Fruit fly (Drosophila melanogaster) whole organism, embryonic: ENCODE measurements around the gene CG7557.
A peak's percentile ranks its signal among the peaks of the same experiment; 100 is the strongest.

Experiments used
- Blimp-1 ChIP-seq: fragments of 200-800 bp; sonication (Bioruptor generic); optimal IDR thresholded peaks from 3 replicates; lab custom pipeline; 2018; ENCODE audit warnings: missing biosample characterization, missing genetic modification characterization, mild to moderate bottlenecking, moderate library complexity, missing genetic modification reagents
- CG10267 ChIP-seq: fragments of 200-800 bp; sonication (Bioruptor generic); optimal IDR thresholded peaks from 2 replicates; lab custom pipeline; 2018; ENCODE audit warnings: missing biosample characterization, mild to moderate bottlenecking, missing genetic modification characterization, moderate library complexity
- CG10321 ChIP-seq: fragments of 200-800 bp; sonication (Bioruptor generic); IDR thresholded peaks from 2 replicates; pipeline ENCODE4 v1.3.6; 2022; ENCODE audit warnings: missing biosample characterization, missing genetic modification characterization
- CG10543 ChIP-seq: fragments of 200-800 bp; sonication (Bioruptor generic); optimal IDR thresholded peaks from 3 replicates; lab custom pipeline; 2017; ENCODE audit warnings: missing biosample characterization, mild to moderate bottlenecking, missing genetic modification characterization, moderate library complexity
- CG10979 ChIP-seq: fragments of 200-800 bp; sonication (Bioruptor generic); optimal IDR thresholded peaks from 2 replicates; lab custom pipeline; 2018; ENCODE audit warnings: missing biosample characterization, mild to moderate bottlenecking, missing genetic modification characterization, moderate library complexity
- CG12104 ChIP-seq: fragments of 200-800 bp; sonication (Bioruptor generic); optimal IDR thresholded peaks from 3 replicates; lab custom pipeline; 2016; ENCODE audit warnings: missing biosample characterization, missing genetic modification characterization
- CG12236 ChIP-seq: fragments of 200-800 bp; sonication (Bioruptor generic); optimal IDR thresholded peaks from 2 replicates; lab custom pipeline; 2016; ENCODE audit warnings: missing biosample characterization, missing genetic modification characterization
- CG12659 ChIP-seq: fragments of 200-800 bp; sonication (Bioruptor generic); optimal IDR thresholded peaks from 3 replicates; lab custom pipeline; 2017; ENCODE audit warnings: mild to moderate bottlenecking, missing biosample characterization, missing genetic modification reagents, missing genetic modification characterization
- CG13424 ChIP-seq: fragments of 200-800 bp; sonication (Bioruptor generic); optimal IDR thresholded peaks from 2 replicates; lab custom pipeline; 2019; ENCODE audit warnings: missing biosample characterization, mild to moderate bottlenecking, missing genetic modification characterization, moderate library complexity
- CG15479 ChIP-seq: fragments of 200-800 bp; sonication (Bioruptor generic); optimal IDR thresholded peaks from 3 replicates; lab custom pipeline; 2019; ENCODE audit warnings: missing biosample characterization, mild to moderate bottlenecking, missing genetic modification characterization, moderate library complexity
- CG15514 ChIP-seq: fragments of 200-800 bp; sonication (Bioruptor generic); optimal IDR thresholded peaks from 3 replicates; lab custom pipeline; 2017; ENCODE audit warnings: missing biosample characterization, missing genetic modification characterization, mild to moderate bottlenecking, moderate library complexity, missing genetic modification reagents
- CG16779 ChIP-seq: fragments of 200-800 bp; sonication (Bioruptor generic); IDR thresholded peaks from 2 replicates; pipeline ENCODE4 v1.3.6; 2022; ENCODE audit warnings: missing biosample characterization, missing genetic modification characterization
- CG17385 ChIP-seq: fragments of 200-800 bp; sonication (Bioruptor generic); optimal IDR thresholded peaks from 3 replicates; lab custom pipeline; 2018; ENCODE audit warnings: missing biosample characterization, mild to moderate bottlenecking, missing genetic modification characterization
- CG18262 ChIP-seq: fragments of 200-800 bp; optimal IDR thresholded peaks from 3 replicates; lab custom pipeline; 2019; ENCODE audit warnings: missing biosample characterization, mild to moderate bottlenecking, missing genetic modification characterization, moderate library complexity
- CG3163 ChIP-seq: fragments of 200-800 bp; sonication (Bioruptor generic); optimal IDR thresholded peaks from 3 replicates; lab custom pipeline; 2016; ENCODE audit warnings: missing biosample characterization, missing genetic modification characterization
- CG3995 ChIP-seq: fragments of 200-800 bp; sonication (Bioruptor generic); optimal IDR thresholded peaks from 3 replicates; lab custom pipeline; 2016; ENCODE audit warnings: missing biosample characterization, missing genetic modification characterization
- CG4617 ChIP-seq: fragments of 200-800 bp; sonication (Bioruptor generic); optimal IDR thresholded peaks from 3 replicates; lab custom pipeline; 2016; ENCODE audit warnings: missing biosample characterization, missing genetic modification characterization, borderline replicate concordance
- CG4820 ChIP-seq: fragments of 200-800 bp; sonication (Bioruptor generic); optimal IDR thresholded peaks from 3 replicates; lab custom pipeline; 2016; ENCODE audit warnings: missing biosample characterization, missing genetic modification characterization
- CG4854 ChIP-seq: fragments of 200-800 bp; sonication (Bioruptor generic); optimal IDR thresholded peaks from 2 replicates; lab custom pipeline; 2016; ENCODE audit warnings: missing biosample characterization, missing genetic modification characterization, inconsistent platforms
- CG6175 ChIP-seq: fragments of 200-800 bp; sonication (Bioruptor generic); IDR thresholded peaks from 3 replicates; pipeline ENCODE4 v1.3.6; 2022; ENCODE audit warnings: missing biosample characterization, missing genetic modification characterization
- CG7786 ChIP-seq: fragments of 200-800 bp; sonication (Bioruptor generic); optimal IDR thresholded peaks from 2 replicates; lab custom pipeline; 2016; ENCODE audit warnings: missing biosample characterization, missing genetic modification characterization
- CG8089 ChIP-seq: fragments of 200-800 bp; sonication (Bioruptor generic); optimal IDR thresholded peaks from 3 replicates; lab custom pipeline; 2016; ENCODE audit warnings: missing biosample characterization, missing genetic modification characterization
- CHES-1-like ChIP-seq: fragments of 200-800 bp; sonication (Bioruptor generic); optimal IDR thresholded peaks from 2 replicates; lab custom pipeline; 2016; ENCODE audit warnings: missing biosample characterization, missing genetic modification characterization
- Dfd ChIP-seq, 2 experiments: fragments of >200 bp; optimal IDR thresholded peaks; 2 replicates each; lab custom pipeline; 2017; ENCODE audit warnings: missing biosample characterization in 2 of 2, missing genetic modification characterization in 2 of 2
- HHEX ChIP-seq: fragments of 200-800 bp; sonication (Bioruptor generic); optimal IDR thresholded peaks from 3 replicates; lab custom pipeline; 2017; ENCODE audit warnings: missing biosample characterization, mild to moderate bottlenecking, missing genetic modification characterization, missing genetic modification reagents
- Hmr ChIP-seq: fragments of 200-800 bp; sonication (Bioruptor generic); optimal IDR thresholded peaks from 3 replicates; lab custom pipeline; 2017; ENCODE audit warnings: mild to moderate bottlenecking, missing biosample characterization, missing genetic modification reagents, missing genetic modification characterization
- Hr39 ChIP-seq: fragments of >200 bp; optimal IDR thresholded peaks from 2 replicates; lab custom pipeline; 2017
- Hr51 ChIP-seq, 2 experiments: fragments of 200-800 bp; sonication (Bioruptor generic); optimal IDR thresholded peaks; 2 replicates in 1 of 2; 3 replicates in 1 of 2; lab custom pipeline; 2016 to 2018; ENCODE audit warnings: missing biosample characterization in 2 of 2, missing genetic modification characterization in 2 of 2, mild to moderate bottlenecking in 1 of 2, moderate library complexity in 1 of 2
- Kr ChIP-seq: fragments of 200-800 bp; sonication (Bioruptor generic); optimal IDR thresholded peaks from 2 replicates; lab custom pipeline; 2017; ENCODE audit warnings: missing biosample characterization, mild to moderate bottlenecking, missing genetic modification characterization
- MESR4 ChIP-seq: fragments of 200-800 bp; sonication (Bioruptor generic); optimal IDR thresholded peaks from 2 replicates; lab custom pipeline; 2018; ENCODE audit warnings: missing biosample characterization, mild to moderate bottlenecking, missing genetic modification characterization, moderate library complexity
- Six4 ChIP-seq: fragments of 200-800 bp; sonication (Bioruptor generic); optimal IDR thresholded peaks from 2 replicates; lab custom pipeline; 2016; ENCODE audit warnings: missing biosample characterization, missing genetic modification characterization
- ap ChIP-seq: fragments of 200-800 bp; sonication (Bioruptor generic); IDR thresholded peaks from 2 replicates; pipeline ENCODE4 v1.3.6; 2022; ENCODE audit warnings: missing biosample characterization, missing genetic modification characterization
- ato ChIP-seq: fragments of 200-800 bp; sonication (Bioruptor generic); IDR thresholded peaks from 2 replicates; pipeline ENCODE4 v1.3.6; 2022; ENCODE audit warnings: missing biosample characterization, missing genetic modification characterization; ENCODE audit not compliant: partially characterized antibody
- caup ChIP-seq: fragments of 200-800 bp; sonication (Bioruptor generic); optimal IDR thresholded peaks from 3 replicates; lab custom pipeline; 2017; ENCODE audit warnings: missing biosample characterization, mild to moderate bottlenecking, missing genetic modification characterization, moderate library complexity; ENCODE audit not compliant: severe bottlenecking
- chinmo ChIP-seq: fragments of 200-800 bp; sonication (Bioruptor generic); IDR thresholded peaks from 4 replicates; pipeline ENCODE4 v1.3.6; 2022; ENCODE audit warnings: missing biosample characterization, missing genetic modification characterization; ENCODE audit not compliant: partially characterized antibody
- dan ChIP-seq: fragments of 200-800 bp; sonication (Bioruptor generic); IDR thresholded peaks from 2 replicates; pipeline ENCODE4 v1.3.6; 2022; ENCODE audit warnings: missing biosample characterization, missing genetic modification characterization
- danr ChIP-seq: fragments of 200-800 bp; sonication (Bioruptor generic); IDR thresholded peaks from 2 replicates; pipeline ENCODE4 v1.3.6; 2022; ENCODE audit warnings: missing biosample characterization, missing genetic modification characterization
- eve ChIP-seq, 2 experiments: fragments of >200 bp; optimal IDR thresholded peaks; 2 replicates each; lab custom pipeline; 2017; ENCODE audit warnings: missing biosample characterization in 2 of 2, missing genetic modification characterization in 2 of 2
- insv ChIP-seq, 2 experiments: fragments of 200-800 bp; sonication (Bioruptor generic); optimal IDR thresholded peaks; 3 replicates each; lab custom pipeline; 2016 to 2018; ENCODE audit warnings: missing biosample characterization in 2 of 2, missing genetic modification characterization in 2 of 2
- ken ChIP-seq: fragments of 200-800 bp; sonication (Bioruptor generic); IDR thresholded peaks from 3 replicates; pipeline ENCODE4 v1.3.6; 2022; ENCODE audit warnings: missing biosample characterization, missing genetic modification characterization
- kni ChIP-seq: fragments of 200-800 bp; sonication (Bioruptor generic); optimal IDR thresholded peaks from 3 replicates; lab custom pipeline; 2017; ENCODE audit warnings: mild to moderate bottlenecking, missing biosample characterization, missing genetic modification reagents, missing genetic modification characterization
- knrl ChIP-seq: fragments of 200-800 bp; sonication (Bioruptor generic); IDR thresholded peaks from 3 replicates; pipeline ENCODE4 v1.3.6; 2022; ENCODE audit warnings: missing biosample characterization, missing genetic modification characterization; ENCODE audit not compliant: partially characterized antibody
- maf-S ChIP-seq: fragments of 200-800 bp; sonication (Bioruptor generic); optimal IDR thresholded peaks from 2 replicates; lab custom pipeline; 2016; ENCODE audit warnings: missing biosample characterization, missing genetic modification characterization
- mirr ChIP-seq: fragments of 200-800 bp; sonication (Bioruptor generic); optimal IDR thresholded peaks from 3 replicates; lab custom pipeline; 2018; ENCODE audit warnings: missing biosample characterization, mild to moderate bottlenecking, missing genetic modification characterization
- nerfin-1 ChIP-seq: fragments of 200-800 bp; sonication (Bioruptor generic); optimal IDR thresholded peaks from 3 replicates; lab custom pipeline; 2019; ENCODE audit warnings: missing biosample characterization, mild to moderate bottlenecking, missing genetic modification characterization, moderate library complexity
- psq ChIP-seq: fragments of 200-800 bp; sonication (Bioruptor generic); optimal IDR thresholded peaks from 2 replicates; lab custom pipeline; 2017; ENCODE audit warnings: missing biosample characterization, missing genetic modification characterization
- sd ChIP-seq: fragments of 200-800 bp; sonication (Bioruptor generic); optimal IDR thresholded peaks from 3 replicates; lab custom pipeline; 2018; ENCODE audit warnings: missing biosample characterization, mild to moderate bottlenecking, missing genetic modification characterization, moderate library complexity
- shn ChIP-seq: fragments of 200-800 bp; sonication (Bioruptor generic); optimal IDR thresholded peaks from 3 replicates; lab custom pipeline; 2016; ENCODE audit warnings: missing biosample characterization, missing genetic modification characterization
- slp2 ChIP-seq: fragments of 200-800 bp; sonication (Bioruptor generic); optimal IDR thresholded peaks from 2 replicates; lab custom pipeline; 2016; ENCODE audit warnings: missing biosample characterization, missing genetic modification characterization
- zen ChIP-seq: fragments of 200-800 bp; sonication (Bioruptor generic); optimal IDR thresholded peaks from 3 replicates; lab custom pipeline; 2018; ENCODE audit warnings: missing biosample characterization, mild to moderate bottlenecking, missing genetic modification characterization, moderate library complexity
- zfh1 ChIP-seq: fragments of 200-800 bp; sonication (Bioruptor generic); IDR thresholded peaks from 3 replicates; pipeline ENCODE4 v1.3.6; 2022; ENCODE audit warnings: missing biosample characterization, missing genetic modification characterization

CG7557 gene

DNA sequence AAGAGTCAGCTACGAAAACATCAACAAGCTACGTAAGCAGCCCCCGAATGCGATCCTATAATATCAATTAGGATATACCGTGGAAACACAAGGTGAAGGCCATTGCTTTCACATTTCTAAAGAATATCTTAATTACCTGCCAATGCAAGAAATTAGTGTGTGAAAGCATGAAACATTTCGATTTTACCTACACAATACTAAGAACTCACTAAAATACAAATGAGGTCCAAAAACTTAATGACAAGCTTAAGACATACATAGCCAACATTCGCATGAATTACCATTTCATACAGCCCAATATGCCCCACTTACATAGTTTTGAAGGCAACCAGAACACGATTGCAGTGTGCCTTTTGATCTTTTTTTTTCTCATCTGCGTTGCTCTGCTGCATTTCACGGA is 15.3 kb upstream of the CG7557 start (continued):
- TF ChIP-seq dan (GFP tag; lab: Robert Waterston, UW), result no peak
- TF ChIP-seq chinmo, result no peak
- TF ChIP-seq CG6175, result no peak
- peak; percentile 28 for TF ChIP-seq CG13424 (tag; lab: Kevin White, UChicago)
- TF ChIP-seq Blimp-1 (GFP tag; lab: Kevin White, UChicago), result peak; percentile 40
- no peak for TF ChIP-seq Kr
- TF ChIP-seq slp2 (GFP tag; lab: Kevin White, UChicago), result no peak
- TF ChIP-seq CG4820 (GFP tag; lab: Kevin White, UChicago), result no peak
- TF ChIP-seq CG12659 (GFP tag; lab: Kevin White, UChicago), result no peak
- no peak for TF ChIP-seq ken (GFP tag; lab: Robert Waterston, UW)
- peak in 1 of 2 experiments; percentile 83 for TF ChIP-seq eve (GFP tag; optimal IDR thresholded peaks at IDR 0.05; lab: Kevin White, UChicago)
- TF ChIP-seq sd (tag; lab: Kevin White, UChicago), result no peak
- TF ChIP-seq MESR4 (GFP tag; lab: Kevin White, UChicago), result no peak
- TF ChIP-seq mirr (GFP tag; lab: Kevin White, UChicago), result no peak
- no peak for TF ChIP-seq CG10267 (tag; lab: Kevin White, UChicago)
- TF ChIP-seq maf-S (GFP tag; lab: Kevin White, UChicago), result no peak
- no peak for TF ChIP-seq danr (GFP tag; lab: Robert Waterston, UW)
- no peak for TF ChIP-seq CG3995 (GFP tag; lab: Kevin White, UChicago)
- no peak for TF ChIP-seq nerfin-1 (tag; lab: Kevin White, UChicago)
- 0 out of 3 replicates have a peak, but pooled peaks have one; percentile 56 for TF ChIP-seq zfh1
- TF ChIP-seq ato (GFP tag; lab: Robert Waterston, UW), result no peak
- no peak for TF ChIP-seq CG15514 (GFP tag; lab: Kevin White, UChicago)
- peak in 1 of 2 experiments; percentile 44 for TF ChIP-seq Hr51 (GFP tag; optimal IDR thresholded peaks at IDR 0.05; lab: Kevin White, UChicago)
- TF ChIP-seq CG12236 (GFP tag; lab: Kevin White, UChicago), result no peak
- TF ChIP-seq knrl (GFP tag; lab: Robert Waterston, UW), result no peak
- TF ChIP-seq CG4617, result peak; percentile 16
- no peak for TF ChIP-seq CG17385 (GFP tag; lab: Kevin White, UChicago)
- TF ChIP-seq CHES-1-like, result no peak
- TF ChIP-seq CG16779, result no peak
- peak; percentile 22 for TF ChIP-seq shn
- TF ChIP-seq HHEX (GFP tag; lab: Kevin White, UChicago), result no peak
- no peak for TF ChIP-seq kni (GFP tag; lab: Kevin White, UChicago)
- no peak for TF ChIP-seq psq (GFP tag; lab: Kevin White, UChicago)
- TF ChIP-seq ap, result 0 out of 2 replicates have a peak, but pooled peaks have one; percentile 14
- peak; percentile 19 for TF ChIP-seq CG7786
- TF ChIP-seq Six4, result peak; percentile 14
- no peak for TF ChIP-seq CG10543 (GFP tag; lab: Kevin White, UChicago)
- no peak for TF ChIP-seq CG12104 (GFP tag; lab: Kevin White, UChicago)
- TF ChIP-seq CG15479 (GFP tag; lab: Kevin White, UChicago), result no peak
- TF ChIP-seq Hr39 (lab: Kevin White, UChicago), result no peak
- TF ChIP-seq CG8089, result no peak
- peak; percentile 63 for TF ChIP-seq CG18262 (tag; lab: Kevin White, UChicago)
- TF ChIP-seq CG3163 (GFP tag; lab: Kevin White, UChicago), result peak; percentile 9
- no peak for TF ChIP-seq CG10321 (GFP tag; lab: Robert Waterston, UW)
- TF ChIP-seq Dfd (GFP tag; optimal IDR thresholded peaks at IDR 0.05; lab: Kevin White, UChicago), result no peak
- TF ChIP-seq CG4854 (GFP tag; lab: Kevin White, UChicago), result no peak
- TF ChIP-seq Hmr, result no peak
- no peak for TF ChIP-seq caup
- peak; percentile 58 for TF ChIP-seq CG10979
- TF ChIP-seq insv (GFP tag; optimal IDR thresholded peaks at IDR 0.05; lab: Kevin White, UChicago), result no peak
- no peak for TF ChIP-seq zen (tag; lab: Kevin White, UChicago)
